Worm (Caenorhabditis elegans): ENCODE measurements around the gene F35C8.5.

DNA sequence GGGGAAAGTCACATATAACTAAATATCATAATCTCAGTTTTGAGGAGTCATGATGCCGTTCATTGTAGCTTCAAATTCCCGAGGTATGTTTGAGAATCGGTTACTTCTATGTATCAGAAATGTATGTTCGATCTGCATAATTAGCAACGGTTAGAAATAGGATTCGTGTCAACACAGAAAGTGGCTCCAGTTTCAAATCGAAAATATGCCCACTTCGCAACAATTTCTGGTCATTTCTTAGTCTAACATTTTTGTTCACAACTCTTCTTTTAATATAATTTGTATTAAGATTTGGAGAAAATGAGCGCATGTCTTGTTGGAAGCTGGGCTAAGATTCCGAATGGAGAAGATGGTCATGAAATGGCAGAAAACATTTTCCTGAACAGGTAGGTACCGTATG is 47.9 kb downstream of the F35C8.5 start, which contains the start of gene pks-1:
- TF ChIP-seq W03F9.2 (tag; optimal IDR thresholded peaks at IDR 0.05) = no peak
- TF ChIP-seq him-1 (tag; optimal IDR thresholded peaks at IDR 0.05) = no peak
- no peak for TF ChIP-seq dao-5 (tag; optimal IDR thresholded peaks at IDR 0.05)
